Worm (Caenorhabditis elegans): ENCODE results near the gene sra-38.

sra-38 gene

DNA sequence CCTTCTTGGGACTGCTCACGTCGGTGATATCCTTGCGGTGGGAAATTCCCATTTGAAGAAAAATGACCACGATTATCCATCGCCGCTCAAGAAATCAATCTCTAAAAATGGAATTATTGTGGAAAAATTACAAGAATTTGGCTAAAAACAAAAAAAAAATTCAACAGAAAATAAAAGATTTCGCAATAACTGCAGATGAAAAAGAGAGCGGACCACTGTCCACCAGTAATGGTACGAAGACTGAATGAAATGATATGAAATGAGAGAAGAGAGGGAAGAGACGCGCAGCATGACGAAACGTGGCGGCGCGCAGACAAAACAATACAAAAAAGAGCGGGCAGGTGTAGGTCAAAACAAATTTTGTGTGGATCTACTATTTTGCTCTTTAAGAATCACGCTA is 29.6 kb upstream of the sra-38 start, which contains the start of gene meg-1:
meg-1 (minus strand) TSS at position 101 of the 400 bp plus-strand sequence.
- TF ChIP-seq him-1 (tag; optimal IDR thresholded peaks at IDR 0.05) (no peak), W03F9.2 (tag; optimal IDR thresholded peaks at IDR 0.05) (no peak), dao-5 (tag; optimal IDR thresholded peaks at IDR 0.05) (no peak)

DNA sequence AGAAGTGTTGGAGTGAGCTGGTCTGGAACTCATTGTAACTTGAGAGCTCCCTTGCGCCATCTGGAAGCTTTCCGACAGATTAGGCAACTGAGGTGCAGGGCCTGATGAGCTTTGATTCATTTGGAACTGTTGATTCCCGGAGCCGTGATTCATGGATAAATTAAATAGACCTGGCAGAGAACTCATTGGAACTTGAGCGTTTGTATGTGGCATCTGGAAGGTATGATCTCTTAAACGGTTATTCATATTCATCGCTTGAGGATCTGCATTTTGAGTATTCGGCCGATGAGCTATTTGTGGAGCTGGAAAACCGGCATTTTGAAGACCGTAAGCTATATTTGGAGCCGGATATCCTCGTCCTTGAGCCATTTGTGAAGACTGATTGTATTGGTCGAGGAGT is 28.6 kb upstream of the sra-38 start:
- TF ChIP-seq him-1 (tag; optimal IDR thresholded peaks at IDR 0.05) (no peak), dao-5 (tag; optimal IDR thresholded peaks at IDR 0.05) (no peak), W03F9.2 (tag; optimal IDR thresholded peaks at IDR 0.05) (no peak)

- TF ChIP-seq him-1 (tag; optimal IDR thresholded peaks at IDR 0.05) = no peak
- TF ChIP-seq W03F9.2 (tag; optimal IDR thresholded peaks at IDR 0.05) = no peak
- TF ChIP-seq dao-5 (tag; optimal IDR thresholded peaks at IDR 0.05) = no peak
Observed at ce11 chrX:13926029-13926428, 26.1 kb upstream of the sra-38 start, which contains the start of gene meg-2. meg-2 (minus strand) TSS chrX:13926129.

- no peak for TF ChIP-seq dao-5 (tag; optimal IDR thresholded peaks at IDR 0.05)
- no peak for TF ChIP-seq W03F9.2 (tag; optimal IDR thresholded peaks at IDR 0.05)
- no peak for TF ChIP-seq him-1 (tag; optimal IDR thresholded peaks at IDR 0.05)
Observed at ce11 chrX:13920374-13920986, 20.5 kb upstream of the sra-38 start.

- no peak for TF ChIP-seq W03F9.2 (tag; optimal IDR thresholded peaks at IDR 0.05)
Observed at ce11 chrX:13918143-13918542, 18.2 kb upstream of the sra-38 start.

ce11 chrX:13917121-13917755 is 17.3 kb upstream of the sra-38 start, which contains the start of gene ekl-5:
ekl-5 (minus strand) TSS chrX:13917171.
- TF ChIP-seq him-1 (tag; optimal IDR thresholded peaks at IDR 0.05) = no peak
- no peak for TF ChIP-seq dao-5 (tag; optimal IDR thresholded peaks at IDR 0.05)
- peak; percentile 49 for TF ChIP-seq W03F9.2 (tag; optimal IDR thresholded peaks at IDR 0.05)

ce11 chrX:13914289-13914688 is 14.3 kb upstream of the sra-38 start, which contains the start of gene Y26E6A.2:
Y26E6A.2 (minus strand) TSS chrX:13914389.
- TF ChIP-seq W03F9.2 (tag; optimal IDR thresholded peaks at IDR 0.05) (no peak), him-1 (tag; optimal IDR thresholded peaks at IDR 0.05) (no peak), dao-5 (tag; optimal IDR thresholded peaks at IDR 0.05) (no peak)

- TF ChIP-seq dao-5 (tag; optimal IDR thresholded peaks at IDR 0.05) = no peak
- TF ChIP-seq W03F9.2 (tag; optimal IDR thresholded peaks at IDR 0.05) = no peak
- no peak for TF ChIP-seq him-1 (tag; optimal IDR thresholded peaks at IDR 0.05)
Observed at ce11 chrX:13913641-13914040, 13.7 kb upstream of the sra-38 start.

- TF ChIP-seq him-1 (tag; optimal IDR thresholded peaks at IDR 0.05) (no peak), W03F9.2 (tag; optimal IDR thresholded peaks at IDR 0.05) (no peak), dao-5 (tag; optimal IDR thresholded peaks at IDR 0.05) (no peak)
Observed at ce11 chrX:13909850-13910249, 9.9 kb upstream of the sra-38 start, which contains the start of gene Y26E6A.3. Y26E6A.3 (minus strand) TSS chrX:13909950.

DNA sequence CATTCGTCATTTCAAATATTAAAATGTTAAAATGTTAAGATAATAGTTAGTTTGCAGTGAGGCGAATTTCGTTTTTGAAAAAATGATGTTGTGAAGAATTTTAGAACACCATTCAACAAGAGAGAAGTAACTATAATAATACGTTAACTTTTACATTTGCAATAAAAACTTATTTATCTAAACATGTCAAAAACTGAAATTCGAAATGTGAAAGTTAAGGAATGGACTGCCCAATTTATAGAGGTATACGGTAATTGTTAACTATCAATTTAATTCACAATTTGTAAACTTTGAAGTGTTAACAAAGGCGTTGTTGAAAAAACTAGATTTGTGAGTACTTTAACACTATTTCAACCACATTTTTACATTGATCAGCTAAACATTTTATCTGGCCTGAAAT is 3.8 kb upstream of the sra-38 start:
- TF ChIP-seq W03F9.2 (tag; optimal IDR thresholded peaks at IDR 0.05) = no peak
- TF ChIP-seq him-1 (tag; optimal IDR thresholded peaks at IDR 0.05) = no peak
- TF ChIP-seq dao-5 (tag; optimal IDR thresholded peaks at IDR 0.05) = no peak

ce11 chrX:13903328-13903727 is 3.4 kb upstream of the sra-38 start, which contains the start of gene sra-39:
sra-39 (minus strand) TSS chrX:13903428.
- no peak for TF ChIP-seq dao-5 (tag; optimal IDR thresholded peaks at IDR 0.05)
- no peak for TF ChIP-seq W03F9.2 (tag; optimal IDR thresholded peaks at IDR 0.05)
- no peak for TF ChIP-seq him-1 (tag; optimal IDR thresholded peaks at IDR 0.05)

DNA sequence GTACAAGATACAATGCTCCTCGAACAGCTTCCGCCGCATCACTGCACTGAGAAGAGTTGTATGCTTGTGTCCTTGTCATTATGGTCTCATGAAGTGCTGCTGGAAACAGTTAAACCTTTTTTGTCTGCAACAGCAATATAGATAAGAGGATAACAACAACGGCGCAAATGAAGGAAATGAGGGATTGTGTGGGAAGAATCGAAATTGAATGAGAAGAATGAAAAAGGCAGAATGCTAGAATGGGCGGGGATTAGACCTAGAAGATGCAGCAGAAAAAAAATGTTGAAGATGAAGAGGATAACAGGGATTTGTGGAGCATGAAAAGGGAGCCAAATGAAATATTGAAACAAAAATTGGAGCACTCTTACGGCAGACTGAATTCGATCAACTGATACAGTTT is 6.7 kb downstream of the sra-38 start, which contains the start of gene sra-37:
sra-37 (minus strand) TSS at position 101 of the 400 bp plus-strand sequence.
- no peak for TF ChIP-seq him-1 (tag; optimal IDR thresholded peaks at IDR 0.05)
- TF ChIP-seq W03F9.2 (tag; optimal IDR thresholded peaks at IDR 0.05) = no peak
- TF ChIP-seq dao-5 (tag; optimal IDR thresholded peaks at IDR 0.05) = no peak

- TF ChIP-seq W03F9.2 (tag; optimal IDR thresholded peaks at IDR 0.05) (no peak), him-1 (tag; optimal IDR thresholded peaks at IDR 0.05) (no peak), dao-5 (tag; optimal IDR thresholded peaks at IDR 0.05) (no peak)
Observed at ce11 chrX:13886195-13886594, 13.8 kb downstream of the sra-38 start.

ce11 chrX:13885131-13885530 is 14.8 kb downstream of the sra-38 start:
- TF ChIP-seq W03F9.2 (tag; optimal IDR thresholded peaks at IDR 0.05) = no peak
- TF ChIP-seq dao-5 (tag; optimal IDR thresholded peaks at IDR 0.05) = no peak

Measured in whole organism, L4/young adult.